Fruit fly (Drosophila melanogaster) Kc167 (cell line): ENCODE data around the gene CG7990.

Experiments used
- Sin3A ChIP-seq: fragments of >200 bp; optimal IDR thresholded peaks from 2 replicates; lab custom pipeline; 2018; ENCODE audit warnings: missing external identifiers
- insv ChIP-seq: fragments of >200 bp; optimal IDR thresholded peaks from 3 replicates; lab custom pipeline; 2018; ENCODE audit warnings: missing external identifiers
- ttk ChIP-seq: sonication (Bioruptor generic); optimal IDR thresholded peaks from 2 replicates; lab custom pipeline; 2017; ENCODE audit warnings: missing external identifiers

DNA sequence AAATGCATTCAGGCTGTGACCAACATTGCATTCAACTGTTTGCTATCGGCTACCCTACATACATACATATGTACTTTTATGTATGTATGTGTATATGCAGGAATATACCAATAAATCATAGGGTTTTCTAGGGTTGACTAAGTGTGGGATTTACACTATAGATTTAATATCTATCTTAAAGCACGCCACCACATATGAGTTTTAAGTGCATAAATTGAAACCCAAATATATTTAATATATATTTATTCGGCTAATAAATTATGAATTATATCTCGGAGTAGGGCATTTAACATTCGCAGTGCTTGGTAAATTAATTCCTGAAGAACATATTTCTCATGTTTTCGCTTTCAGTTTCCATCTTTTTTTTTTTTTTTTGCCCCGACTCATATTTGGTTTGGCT lies 41.8 kb downstream of the CG7990 start:
- no peak for TF ChIP-seq Sin3A
- no peak for TF ChIP-seq ttk
- TF ChIP-seq insv (lab: Kevin White, UChicago): no peak
